Worm (Caenorhabditis elegans) whole organism, mixed stage, embryonic: Measurements from ENCODE around the gene ZK1248.15.

ENCODE experiments used
- elt-3 ChIP-seq: fragments of 150-350 bp; optimal IDR thresholded peaks from 2 replicates; lab custom pipeline; 2014; ENCODE audit warnings: missing biosample characterization, missing genetic modification characterization
- lin-32 ChIP-seq: fragments of 200-800 bp; sonication (Bioruptor generic); optimal IDR thresholded peaks from 2 replicates; lab custom pipeline; 2018; ENCODE audit warnings: mild to moderate bottlenecking, missing genetic modification characterization, missing compliant biosample characterization
- nhr-237 ChIP-seq: fragments of 150-350 bp; optimal IDR thresholded peaks from 2 replicates; lab custom pipeline; 2014; ENCODE audit warnings: missing biosample characterization, missing genetic modification characterization
- pha-4 ChIP-seq: fragments of 150-350 bp; optimal IDR thresholded peaks from 2 replicates; lab custom pipeline; 2018; ENCODE audit warnings: missing biosample characterization, missing genetic modification reagents, missing genetic modification characterization
- sptf-1 ChIP-seq: sonication (generic microtip); optimal IDR thresholded peaks from 2 replicates; lab custom pipeline; 2017; ENCODE audit warnings: mild to moderate bottlenecking, missing genetic modification characterization, moderate library complexity, missing compliant biosample characterization

- TF ChIP-seq nhr-237 (tag; lab: Kevin White, UChicago) (no peak), elt-3 (tag; lab: Kevin White, UChicago) (no peak), sptf-1 (tag; lab: Kevin White, UChicago) (no peak), pha-4 (tag; lab: Kevin White, UChicago) (no peak), lin-32 (GFP tag; lab: Kevin White, UChicago) (no peak)
Measured at ce11 chrII:5858322-5858721, 20.0 kb upstream of the ZK1248.15 start, which contains the start of gene F55C12.4.
